Fruit fly (Drosophila melanogaster) whole organism, embryonic: ENCODE results near the gene CG7579.

Source experiments
- ATbp ChIP-seq: fragments of 200-800 bp; sonication (Bioruptor generic); optimal IDR thresholded peaks from 2 replicates; lab custom pipeline; 2017; ENCODE audit warnings: missing biosample characterization, mild to moderate bottlenecking, missing genetic modification characterization, missing genetic modification reagents
- Ada2b ChIP-seq: fragments of 200-800 bp; sonication (Bioruptor generic); IDR thresholded peaks from 2 replicates; pipeline ENCODE4 v1.3.6; 2022; ENCODE audit warnings: missing biosample characterization, missing genetic modification characterization
- Adf1 ChIP-seq: fragments of 200-800 bp; sonication (Bioruptor generic); IDR thresholded peaks from 2 replicates; pipeline ENCODE4 v1.3.6; 2022; ENCODE audit warnings: missing biosample characterization, missing genetic modification characterization
- B-H2 ChIP-seq: fragments of 200-800 bp; sonication (Bioruptor generic); optimal IDR thresholded peaks from 2 replicates; lab custom pipeline; 2018; ENCODE audit warnings: missing biosample characterization, mild to moderate bottlenecking, missing genetic modification characterization
- BtbVII ChIP-seq: fragments of 200-800 bp; sonication (Bioruptor generic); optimal IDR thresholded peaks from 3 replicates; lab custom pipeline; 2017; ENCODE audit warnings: missing biosample characterization, mild to moderate bottlenecking, missing genetic modification characterization
- CG11456 ChIP-seq: fragments of 200-800 bp; sonication (Bioruptor generic); IDR thresholded peaks from 3 replicates; pipeline ENCODE4 v1.3.6; 2022; ENCODE audit warnings: missing biosample characterization, missing genetic modification characterization
- CG11504 ChIP-seq: fragments of 200-800 bp; sonication (Bioruptor generic); optimal IDR thresholded peaks from 3 replicates; lab custom pipeline; 2019; ENCODE audit warnings: missing biosample characterization, mild to moderate bottlenecking, missing genetic modification characterization, moderate library complexity
- CG17328 ChIP-seq: fragments of 200-800 bp; sonication (Bioruptor generic); IDR thresholded peaks from 2 replicates; pipeline ENCODE4 v1.3.6; 2022; ENCODE audit warnings: missing biosample characterization, missing genetic modification characterization
- CG18262 ChIP-seq: fragments of 200-800 bp; optimal IDR thresholded peaks from 3 replicates; lab custom pipeline; 2019; ENCODE audit warnings: missing biosample characterization, mild to moderate bottlenecking, missing genetic modification characterization, moderate library complexity
- CG2202 ChIP-seq: fragments of 200-800 bp; sonication (Bioruptor generic); optimal IDR thresholded peaks from 2 replicates; lab custom pipeline; 2018; ENCODE audit warnings: missing biosample characterization, mild to moderate bottlenecking, missing genetic modification characterization
- CG2712 ChIP-seq: fragments of 200-800 bp; optimal IDR thresholded peaks from 3 replicates; lab custom pipeline; 2019; ENCODE audit warnings: missing biosample characterization, mild to moderate bottlenecking, missing genetic modification characterization, moderate library complexity
- CG34376 ChIP-seq: fragments of 200-800 bp; sonication (Bioruptor generic); optimal IDR thresholded peaks from 2 replicates; lab custom pipeline; 2018; ENCODE audit warnings: missing biosample characterization, mild to moderate bottlenecking, missing genetic modification characterization
- CG3995 ChIP-seq: fragments of 200-800 bp; sonication (Bioruptor generic); optimal IDR thresholded peaks from 3 replicates; lab custom pipeline; 2016; ENCODE audit warnings: missing biosample characterization, missing genetic modification characterization
- CG43689 ChIP-seq: fragments of 200-800 bp; sonication (Bioruptor generic); IDR thresholded peaks from 2 replicates; pipeline ENCODE4 v1.3.6; 2022; ENCODE audit warnings: missing biosample characterization, missing genetic modification characterization
- CG6175 ChIP-seq: fragments of 200-800 bp; sonication (Bioruptor generic); IDR thresholded peaks from 3 replicates; pipeline ENCODE4 v1.3.6; 2022; ENCODE audit warnings: missing biosample characterization, missing genetic modification characterization
- CG6654 ChIP-seq: fragments of 200-800 bp; sonication (Bioruptor generic); optimal IDR thresholded peaks from 2 replicates; lab custom pipeline; 2017; ENCODE audit warnings: missing biosample characterization, mild to moderate bottlenecking, missing genetic modification characterization
- CG9437 ChIP-seq: fragments of 200-800 bp; sonication (Bioruptor generic); optimal IDR thresholded peaks from 2 replicates; lab custom pipeline; 2018; ENCODE audit warnings: missing biosample characterization, mild to moderate bottlenecking, missing genetic modification characterization
- Camta ChIP-seq: fragments of 200-800 bp; sonication (Bioruptor generic); optimal IDR thresholded peaks from 2 replicates; lab custom pipeline; 2016; ENCODE audit warnings: missing biosample characterization, missing genetic modification characterization
- Doc2 ChIP-seq: fragments of 200-800 bp; sonication (Bioruptor generic); IDR thresholded peaks from 2 replicates; pipeline ENCODE4 v1.3.6; 2022; ENCODE audit warnings: missing biosample characterization, missing genetic modification characterization
- Doc3 ChIP-seq: fragments of 200-800 bp; sonication (Bioruptor generic); IDR thresholded peaks from 3 replicates; pipeline ENCODE4 v1.3.6; 2022; ENCODE audit warnings: missing biosample characterization, missing genetic modification characterization; ENCODE audit not compliant: partially characterized antibody
- Hand ChIP-seq: fragments of 200-800 bp; sonication (Bioruptor generic); optimal IDR thresholded peaks from 2 replicates; lab custom pipeline; 2017; ENCODE audit warnings: mild to moderate bottlenecking, missing biosample characterization, missing genetic modification reagents, missing genetic modification characterization
- MBD-R2 ChIP-seq: fragments of 200-800 bp; sonication (Bioruptor generic); IDR thresholded peaks from 2 replicates; pipeline ENCODE4 v1.3.6; 2022; ENCODE audit warnings: missing biosample characterization, missing genetic modification characterization
- Max ChIP-seq: fragments of 200-800 bp; sonication (Bioruptor generic); optimal IDR thresholded peaks from 2 replicates; lab custom pipeline; 2016; ENCODE audit warnings: missing biosample characterization, mild to moderate bottlenecking, missing genetic modification characterization
- Med ChIP-seq: fragments of 200-800 bp; sonication (Bioruptor generic); peaks from one replicate; lab custom pipeline; 2016; ENCODE audit warnings: missing biosample characterization, missing genetic modification characterization, mild to moderate bottlenecking, inconsistent platforms, moderate library complexity
- Ptx1 ChIP-seq: fragments of 200-800 bp; sonication (Bioruptor generic); IDR thresholded peaks from 2 replicates; pipeline ENCODE4 v1.3.6; 2022; ENCODE audit warnings: missing biosample characterization, missing genetic modification characterization
- Tbp ChIP-seq: fragments of >200 bp; optimal IDR thresholded peaks from 2 replicates; lab custom pipeline; 2018; ENCODE audit warnings: missing biosample characterization, missing genetic modification characterization
- amos ChIP-seq: fragments of 200-800 bp; sonication (Bioruptor generic); IDR thresholded peaks from 2 replicates; pipeline ENCODE4 v1.3.6; 2022; ENCODE audit warnings: missing biosample characterization, missing genetic modification characterization; ENCODE audit not compliant: partially characterized antibody
- ap ChIP-seq: fragments of 200-800 bp; sonication (Bioruptor generic); IDR thresholded peaks from 2 replicates; pipeline ENCODE4 v1.3.6; 2022; ENCODE audit warnings: missing biosample characterization, missing genetic modification characterization
- corto ChIP-seq: fragments of 200-800 bp; sonication (Bioruptor generic); optimal IDR thresholded peaks from 2 replicates; lab custom pipeline; 2016; ENCODE audit warnings: missing biosample characterization, mild to moderate bottlenecking, missing genetic modification characterization, moderate library complexity
- dimm ChIP-seq: fragments of 200-800 bp; sonication (Bioruptor generic); IDR thresholded peaks from 2 replicates; pipeline ENCODE4 v1.3.6; 2022; ENCODE audit warnings: missing biosample characterization, missing genetic modification characterization
- ewg ChIP-seq: fragments of 200-800 bp; sonication (Bioruptor generic); optimal IDR thresholded peaks from 3 replicates; lab custom pipeline; 2017; ENCODE audit warnings: mild to moderate bottlenecking, missing biosample characterization, missing genetic modification reagents, missing genetic modification characterization
- exex ChIP-seq: fragments of 200-800 bp; sonication (Bioruptor generic); optimal IDR thresholded peaks from 4 replicates; lab custom pipeline; 2018; ENCODE audit warnings: missing biosample characterization, mild to moderate bottlenecking, missing genetic modification characterization, moderate library complexity
- eyg ChIP-seq: fragments of 200-800 bp; sonication (Bioruptor generic); optimal IDR thresholded peaks from 3 replicates; lab custom pipeline; 2016; ENCODE audit warnings: missing biosample characterization, missing genetic modification characterization
- fu2 ChIP-seq: fragments of 200-800 bp; sonication (Bioruptor generic); optimal IDR thresholded peaks from 2 replicates; lab custom pipeline; 2016; ENCODE audit warnings: missing biosample characterization, missing genetic modification characterization
- gsb ChIP-seq: fragments of 200-800 bp; sonication (Bioruptor generic); IDR thresholded peaks from 2 replicates; pipeline ENCODE4 v1.3.6; 2022; ENCODE audit warnings: missing biosample characterization, missing genetic modification characterization
- insv ChIP-seq, 2 experiments: fragments of 200-800 bp; sonication (Bioruptor generic); optimal IDR thresholded peaks; 3 replicates each; lab custom pipeline; 2016 to 2018; ENCODE audit warnings: missing biosample characterization in 2 of 2, missing genetic modification characterization in 2 of 2
- klu ChIP-seq: fragments of 200-800 bp; sonication (Bioruptor generic); IDR thresholded peaks from 2 replicates; pipeline ENCODE4 v1.3.6; 2022; ENCODE audit warnings: missing biosample characterization, missing genetic modification characterization
- lmd ChIP-seq: fragments of 200-800 bp; sonication (Bioruptor generic); IDR thresholded peaks from 2 replicates; pipeline ENCODE4 v1.3.6; 2022; ENCODE audit warnings: missing biosample characterization, missing genetic modification characterization
- lov ChIP-seq, 2 experiments: fragments of 200-800 bp in 1 of 2; fragments of >200 bp in 1 of 2; sonication (Bioruptor generic) in 1 of 2; IDR thresholded peaks in 1 of 2; optimal IDR thresholded peaks in 1 of 2; 2 replicates in 1 of 2; 3 replicates in 1 of 2; pipeline versions ENCODE4 v1.3.6 to Lab custom; 2017 to 2022; ENCODE audit warnings: missing biosample characterization in 1 of 2, missing genetic modification characterization in 1 of 2
- luna ChIP-seq: fragments of 200-800 bp; sonication (Bioruptor generic); optimal IDR thresholded peaks from 2 replicates; lab custom pipeline; 2016; ENCODE audit warnings: missing biosample characterization, missing genetic modification characterization
- mld ChIP-seq: fragments of 200-800 bp; sonication (Bioruptor generic); IDR thresholded peaks from 3 replicates; pipeline ENCODE4 v1.3.6; 2022; ENCODE audit warnings: missing biosample characterization, missing genetic modification characterization; ENCODE audit not compliant: partially characterized antibody
- otp ChIP-seq: fragments of 200-800 bp; sonication (Bioruptor generic); IDR thresholded peaks from 3 replicates; pipeline ENCODE4, ENCODE4 v1.3.6; 2022; ENCODE audit warnings: missing biosample characterization, missing genetic modification characterization
- peb ChIP-seq: fragments of 200-800 bp; sonication (Bioruptor generic); IDR thresholded peaks from 2 replicates; pipeline ENCODE4 v1.3.6; 2022; ENCODE audit warnings: missing biosample characterization, missing genetic modification characterization
- psq ChIP-seq: fragments of 200-800 bp; sonication (Bioruptor generic); optimal IDR thresholded peaks from 2 replicates; lab custom pipeline; 2017; ENCODE audit warnings: missing biosample characterization, missing genetic modification characterization
- sc ChIP-seq, 3 experiments: fragments of >200 bp in 2 of 3; fragments of 200-800 bp in 1 of 3; sonication (Bioruptor generic) in 1 of 3; optimal IDR thresholded peaks; 2 replicates in 2 of 3; 3 replicates in 1 of 3; lab custom pipeline; 2017; ENCODE audit warnings: mild to moderate bottlenecking in 1 of 3, missing biosample characterization in 1 of 3, missing genetic modification characterization in 1 of 3, missing genetic modification reagents in 1 of 3
- sens ChIP-seq: fragments of 200-800 bp; sonication (Bioruptor generic); peaks from one replicate; lab custom pipeline; 2016; ENCODE audit warnings: missing biosample characterization, missing genetic modification characterization
- sqz ChIP-seq: fragments of 200-800 bp; sonication (Bioruptor generic); optimal IDR thresholded peaks from 3 replicates; lab custom pipeline; 2018; ENCODE audit warnings: missing biosample characterization, mild to moderate bottlenecking, missing genetic modification characterization
- sr ChIP-seq: fragments of 200-800 bp; sonication (Bioruptor generic); IDR thresholded peaks from 3 replicates; pipeline ENCODE4 v1.3.6; 2022; ENCODE audit warnings: missing biosample characterization, missing genetic modification characterization
- stc ChIP-seq: fragments of 200-800 bp; sonication (Bioruptor generic); IDR thresholded peaks from 2 replicates; pipeline ENCODE4 v1.3.6; 2022; ENCODE audit warnings: missing biosample characterization, missing genetic modification characterization
- sug ChIP-seq: fragments of 200-800 bp; optimal IDR thresholded peaks from 2 replicates; lab custom pipeline; 2019; ENCODE audit warnings: missing biosample characterization, mild to moderate bottlenecking, missing genetic modification characterization, moderate library complexity
- tin ChIP-seq: fragments of 200-800 bp; sonication (Bioruptor generic); optimal IDR thresholded peaks from 3 replicates; lab custom pipeline; 2016; ENCODE audit warnings: missing biosample characterization, missing genetic modification characterization
- wor ChIP-seq: fragments of 200-800 bp; sonication (Bioruptor generic); IDR thresholded peaks from 2 replicates; pipeline ENCODE4 v1.3.6; 2022; ENCODE audit warnings: missing biosample characterization, missing genetic modification characterization

The CG7579 gene

dm6 chr3L:15672800-15673199 is 10.4 kb downstream of the CG7579 start (continued):
- no peak for TF ChIP-seq gsb (GFP tag; lab: Robert Waterston, UW)
- TF ChIP-seq insv (GFP tag; optimal IDR thresholded peaks at IDR 0.05; lab: Kevin White, UChicago), result no peak
- peak; percentile 40; the same call in 1 of the 2 replicates for TF ChIP-seq CG17328
- peak; percentile 30 for TF ChIP-seq CG2202
- no peak for TF ChIP-seq dimm (GFP tag; lab: Robert Waterston, UW)
- TF ChIP-seq MBD-R2 (GFP tag; lab: Robert Waterston, UW), result no peak
- TF ChIP-seq wor (GFP tag; lab: Robert Waterston, UW), result no peak
- no peak for TF ChIP-seq luna (GFP tag; lab: Kevin White, UChicago)
- no peak for TF ChIP-seq fu2 (GFP tag; lab: Kevin White, UChicago)
- no peak for TF ChIP-seq amos (GFP tag; lab: Robert Waterston, UW)
- TF ChIP-seq Ptx1 (GFP tag; lab: Robert Waterston, UW), result no peak
- no peak for TF ChIP-seq eyg (GFP tag; lab: Kevin White, UChicago)
- TF ChIP-seq corto (GFP tag; lab: Kevin White, UChicago), result no peak
- no peak for TF ChIP-seq CG6654
- no peak for TF ChIP-seq lov (optimal IDR thresholded peaks at IDR 0.05; lab: Kevin White, UChicago)
- no peak for TF ChIP-seq lov (GFP tag; IDR thresholded peaks at IDR 0.05; lab: Robert Waterston, UW)
- no peak for TF ChIP-seq CG9437 (GFP tag; lab: Kevin White, UChicago)
- TF ChIP-seq CG43689 (GFP tag; lab: Robert Waterston, UW), result no peak
- peak; percentile 44 for TF ChIP-seq CG11504 (tag; lab: Kevin White, UChicago)
- peak; percentile 22 for TF ChIP-seq tin (GFP tag; lab: Kevin White, UChicago)
- no peak for TF ChIP-seq sr (GFP tag; lab: Robert Waterston, UW)
- no peak for TF ChIP-seq CG34376 (GFP tag; lab: Kevin White, UChicago)
- TF ChIP-seq ap (GFP tag; lab: Robert Waterston, UW), result no peak
- TF ChIP-seq peb (GFP tag; lab: Robert Waterston, UW), result no peak
- TF ChIP-seq ewg (GFP tag; lab: Kevin White, UChicago), result no peak
- TF ChIP-seq Tbp, result no peak
- no peak for TF ChIP-seq exex (tag; lab: Kevin White, UChicago)
- TF ChIP-seq CG11456 (GFP tag; lab: Robert Waterston, UW), result no peak
- TF ChIP-seq Med, result peak; percentile 77
- TF ChIP-seq lmd (GFP tag; lab: Robert Waterston, UW), result no peak
- TF ChIP-seq Doc3, result no peak
- TF ChIP-seq BtbVII (GFP tag; lab: Kevin White, UChicago), result no peak
- TF ChIP-seq sug (tag; lab: Kevin White, UChicago), result no peak
- TF ChIP-seq B-H2, result no peak
- no peak for TF ChIP-seq Doc2 (GFP tag; lab: Robert Waterston, UW)
- TF ChIP-seq Camta (GFP tag; lab: Kevin White, UChicago), result no peak
- no peak for TF ChIP-seq Adf1
- no peak for TF ChIP-seq sc (optimal IDR thresholded peaks at IDR 0.05; lab: Kevin White, UChicago)
- no peak for TF ChIP-seq sc (GFP tag; optimal IDR thresholded peaks at IDR 0.05; lab: Kevin White, UChicago)
- no peak for TF ChIP-seq mld
- TF ChIP-seq sens (GFP tag; lab: Kevin White, UChicago), result peak; percentile 87
- TF ChIP-seq sqz, result no peak
- TF ChIP-seq Ada2b (GFP tag; lab: Robert Waterston, UW), result no peak
- 0 out of 3 replicates have a peak, but pooled peaks have one; percentile 15 for TF ChIP-seq otp (GFP tag; lab: Robert Waterston, UW)
- TF ChIP-seq stc (GFP tag; lab: Robert Waterston, UW), result no peak
- TF ChIP-seq Hand (GFP tag; lab: Kevin White, UChicago), result no peak
- TF ChIP-seq CG3995 (GFP tag; lab: Kevin White, UChicago), result no peak
- no peak for TF ChIP-seq ATbp (GFP tag; lab: Kevin White, UChicago)
- TF ChIP-seq CG2712 (tag; lab: Kevin White, UChicago), result peak; percentile 72
- no peak for TF ChIP-seq Max
- TF ChIP-seq CG18262 (tag; lab: Kevin White, UChicago), result peak; percentile 60
- TF ChIP-seq CG6175, result no peak
- TF ChIP-seq klu (GFP tag; lab: Robert Waterston, UW), result no peak
- TF ChIP-seq psq (GFP tag; lab: Kevin White, UChicago), result no peak
